Worm (Caenorhabditis elegans): Measurements from ENCODE around the gene tat-1.

ce11 chrIII:12429579-12430084 is 8.1 kb upstream of the tat-1 start, which contains the start of gene snr-6:
- TF ChIP-seq ama-1 (optimal IDR thresholded peaks at IDR 0.05) (no peak), snpc-4 (tag; optimal IDR thresholded peaks at IDR 0.05) (peak; percentile 30), elt-3 (tag; optimal IDR thresholded peaks at IDR 0.05) (no peak)

Data from whole organism, L3 larva.